Worm (Caenorhabditis elegans): ENCODE data around the gene swd-2.1.

The swd-2.1 gene

DNA sequence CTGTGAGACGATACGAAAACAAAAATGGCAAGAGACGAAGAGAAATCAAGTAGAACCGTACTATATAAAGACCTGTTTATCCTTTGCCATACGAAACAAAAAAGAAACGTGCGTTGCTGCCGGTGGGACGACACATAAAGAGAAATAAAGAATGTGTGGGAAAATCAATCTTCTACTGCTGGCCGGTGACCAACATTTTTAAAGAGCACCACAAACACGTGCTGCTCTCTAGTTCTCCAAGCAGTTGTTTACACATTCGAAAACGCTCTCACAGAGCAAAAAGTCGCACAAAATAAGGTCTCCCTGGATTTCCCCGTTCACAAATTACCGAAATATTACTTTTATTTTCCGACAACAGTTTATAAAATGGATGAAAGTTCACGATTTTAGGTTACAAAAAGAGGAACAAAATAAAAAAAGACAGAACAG lies 13.7 kb downstream of the swd-2.1 start, which contains the start of gene imp-3 (continued):
- TF ChIP-seq nfya-1 (tag; optimal IDR thresholded peaks at IDR 0.05; ENCODE audit: borderline replicate concordance, insufficient read depth) (no peak), F22D6.2 (tag; optimal IDR thresholded peaks at IDR 0.05) (no peak), cebp-2 (GFP tag; IDR thresholded peaks at IDR 0.05) (no peak), ztf-25 (GFP tag; IDR thresholded peaks at IDR 0.05) (0 out of 2 replicates have a peak, but pooled peaks have one; percentile 66), ztf-26 (tag; optimal IDR thresholded peaks at IDR 0.05) (no peak), tbx-9 (tag; optimal IDR thresholded peaks at IDR 0.05; ENCODE audit: borderline replicate concordance) (peak; percentile 64), lsl-1 (GFP tag; optimal IDR thresholded peaks at IDR 0.05) (peak; percentile 9), snpc-3.4 (tag; optimal IDR thresholded peaks at IDR 0.05) (peak; percentile 22), T07F8.4 (tag; optimal IDR thresholded peaks at IDR 0.05) (no peak), repo-1 (tag; optimal IDR thresholded peaks at IDR 0.05) (peak; percentile 56), ztf-6 (GFP tag; IDR thresholded peaks at IDR 0.05) (no peak), B0261.1 (tag; optimal IDR thresholded peaks at IDR 0.05) (no peak), hlh-26 (GFP tag; conservative IDR thresholded peaks at IDR 0.05) (no peak), bed-2 (GFP tag; IDR thresholded peaks at IDR 0.05) (no peak), attf-5 (GFP tag; optimal IDR thresholded peaks at IDR 0.05) (peak; percentile 74), ceh-100 (GFP tag; IDR thresholded peaks at IDR 0.05) (peak; percentile 60), ceh-91 (GFP tag; IDR thresholded peaks at IDR 0.05) (peak; percentile 15; the same call in 1 of the 2 replicates), hmg-1.2 (GFP tag; IDR thresholded peaks at IDR 0.05) (no peak; the same call in 1 of the 2 replicates), akir-1 (GFP tag; optimal IDR thresholded peaks at IDR 0.05) (no peak), attf-3 (GFP tag; conservative IDR thresholded peaks at IDR 0.05) (0 out of 2 replicates have a peak, but pooled peaks have one; percentile 27), F57A8.1 (GFP tag; optimal IDR thresholded peaks at IDR 0.05) (no peak), nhr-27 (tag; optimal IDR thresholded peaks at IDR 0.05) (no peak), tbp1 (GFP tag; optimal IDR thresholded peaks at IDR 0.05) (peak; percentile 60), C17E4.6 (GFP tag; IDR thresholded peaks at IDR 0.05) (peak; percentile 54; the same call in 1 of the 2 replicates), nhr-80 (tag; optimal IDR thresholded peaks at IDR 0.05) (peak; percentile 22), madf-10 (tag; optimal IDR thresholded peaks at IDR 0.05) (peak; percentile 45), zfh-2 (GFP tag; conservative IDR thresholded peaks at IDR 0.05) (no peak), K11D2.4 (GFP tag; IDR thresholded peaks at IDR 0.05) (peak; percentile 61), lin-54 (GFP tag; optimal IDR thresholded peaks at IDR 0.05) (peak; percentile 43), rpc-1 (optimal IDR thresholded peaks at IDR 0.05) (no peak), rpc-1 (tag; optimal IDR thresholded peaks at IDR 0.05) (no peak), ama-1 (optimal IDR thresholded peaks at IDR 0.05) (peak; percentile 95), ama-1 (GFP tag; optimal IDR thresholded peaks at IDR 0.05) (peak; percentile 51 to 81), aptf-2 (GFP tag; conservative IDR thresholded peaks at IDR 0.05) (no peak), hsf-1 (GFP tag; IDR thresholded peaks at IDR 0.05) (peak; percentile 75), ztf-3 (GFP tag; optimal IDR thresholded peaks at IDR 0.05) (no peak), snpc-4 (GFP tag; optimal IDR thresholded peaks at IDR 0.05) (no peak), snpc-4 (tag; optimal IDR thresholded peaks at IDR 0.05) (peak in 2 of 4 experiments; percentile 27 to 44), hmg-20 (GFP tag; IDR thresholded peaks at IDR 0.05) (0 out of 2 replicates have a peak, but pooled peaks have one; percentile 46), ekl-4 (GFP tag; IDR thresholded peaks at IDR 0.05) (peak; percentile 83), lin-40 (tag; optimal IDR thresholded peaks at IDR 0.05) (peak; percentile 60), ccch-3 (GFP tag; optimal IDR thresholded peaks at IDR 0.05) (no peak), lag-1 (GFP tag; IDR thresholded peaks at IDR 0.05) (no peak), ztf-18 (tag; optimal IDR thresholded peaks at IDR 0.05) (peak; percentile 18), unc-130 (GFP tag; optimal IDR thresholded peaks at IDR 0.05) (peak; percentile 11), nfya-2 (GFP tag; IDR thresholded peaks at IDR 0.05) (no peak), lir-1 (GFP tag; conservative IDR thresholded peaks at IDR 0.05) (0 out of 2 replicates have a peak, but pooled peaks have one; percentile 22), efl-1 (GFP tag; optimal IDR thresholded peaks at IDR 0.05) (no peak), F23B12.7 (tag; optimal IDR thresholded peaks at IDR 0.05; ENCODE audit: insufficient read depth) (no peak), ceh-40 (GFP tag; IDR thresholded peaks at IDR 0.05) (peak; percentile 76)
